Worm (Caenorhabditis elegans): ENCODE results near the gene tag-297.

tag-297 gene

DNA sequence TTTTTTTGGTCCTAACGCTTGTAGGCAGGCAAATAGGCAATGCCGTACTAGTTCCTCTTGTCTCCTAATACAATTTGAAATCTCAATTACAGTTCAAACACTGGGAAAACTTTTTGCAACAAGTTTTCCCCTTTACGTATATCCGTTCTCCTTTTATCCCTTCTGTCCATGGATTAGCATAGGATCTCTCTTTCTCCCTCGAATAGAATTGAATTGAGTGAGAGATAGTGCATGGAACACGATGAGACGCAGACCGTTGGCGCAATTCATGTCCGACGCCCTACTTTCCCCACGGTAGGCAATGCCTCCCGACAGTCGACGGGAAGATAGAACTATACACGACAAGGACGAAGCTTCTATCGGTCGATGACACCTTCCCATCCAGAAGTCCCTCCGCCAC, 50.7 kb downstream of the tag-297 start, which contains the start of gene hhat-1:
TSS of gene hhat-1 (plus strand) at position 301 of the 400 bp plus-strand sequence.
- TF ChIP-seq daf-12 (tag; optimal IDR thresholded peaks at IDR 0.05) (no peak), ceh-82 (tag; optimal IDR thresholded peaks at IDR 0.05) (no peak), unc-39 (tag; optimal IDR thresholded peaks at IDR 0.05) (no peak), ceh-9 (tag; optimal IDR thresholded peaks at IDR 0.05) (no peak), lin-39 (tag; optimal IDR thresholded peaks at IDR 0.05) (no peak), elt-1 (tag; optimal IDR thresholded peaks at IDR 0.05) (no peak), nhr-23 (tag; optimal IDR thresholded peaks at IDR 0.05) (peak; percentile 27), elt-3 (tag; optimal IDR thresholded peaks at IDR 0.05) (no peak)
